Fruit fly (Drosophila melanogaster) whole organism, prepupa: ENCODE data around the gene CG7101.

ENCODE experiments used
- Blimp-1 ChIP-seq: fragments of 200-800 bp; sonication (Bioruptor generic); optimal IDR thresholded peaks from 3 replicates; lab custom pipeline; 2017; ENCODE audit warnings: missing biosample characterization, missing genetic modification characterization, mild to moderate bottlenecking, moderate library complexity, missing genetic modification reagents
- CG10669 ChIP-seq: fragments of 200-800 bp; sonication (Bioruptor generic); optimal IDR thresholded peaks from 3 replicates; lab custom pipeline; 2018; ENCODE audit warnings: missing biosample characterization, mild to moderate bottlenecking, missing genetic modification characterization, moderate library complexity
- CG11294 ChIP-seq: fragments of 200-800 bp; sonication (Bioruptor generic); IDR thresholded peaks from 2 replicates; pipeline ENCODE4 v1.3.6; 2022; ENCODE audit warnings: missing biosample characterization, missing genetic modification characterization
- CG11902 ChIP-seq: fragments of 200-800 bp; sonication (Bioruptor generic); optimal IDR thresholded peaks from 3 replicates; lab custom pipeline; 2016; ENCODE audit warnings: missing biosample characterization, missing genetic modification characterization
- CG15336 ChIP-seq: fragments of 200-800 bp; sonication (Bioruptor generic); IDR thresholded peaks from 2 replicates; pipeline ENCODE4 v1.3.6; 2022; ENCODE audit warnings: missing biosample characterization, missing genetic modification characterization
- CG1621 ChIP-seq: fragments of 200-800 bp; sonication (Bioruptor generic); optimal IDR thresholded peaks from 3 replicates; lab custom pipeline; 2018; ENCODE audit warnings: missing biosample characterization, mild to moderate bottlenecking, missing genetic modification characterization
- CG16779 ChIP-seq: fragments of 200-800 bp; sonication (Bioruptor generic); optimal IDR thresholded peaks from 3 replicates; lab custom pipeline; 2017; ENCODE audit warnings: missing biosample characterization, mild to moderate bottlenecking, missing genetic modification characterization
- CG3032 ChIP-seq: fragments of 200-800 bp; optimal IDR thresholded peaks from 2 replicates; lab custom pipeline; 2019; ENCODE audit warnings: missing biosample characterization, mild to moderate bottlenecking, missing genetic modification characterization, moderate library complexity
- CG31627 ChIP-seq: fragments of 200-800 bp; sonication (Bioruptor generic); optimal IDR thresholded peaks from 3 replicates; lab custom pipeline; 2016; ENCODE audit warnings: missing biosample characterization, missing genetic modification characterization
- CG34406 ChIP-seq: fragments of 200-800 bp; sonication (Bioruptor generic); optimal IDR thresholded peaks from 3 replicates; lab custom pipeline; 2016; ENCODE audit warnings: missing biosample characterization, missing genetic modification characterization
- CG3919 ChIP-seq: fragments of 200-800 bp; sonication (Bioruptor generic); optimal IDR thresholded peaks from 3 replicates; lab custom pipeline; 2016; ENCODE audit warnings: missing biosample characterization, missing genetic modification characterization
- CG4318 ChIP-seq: fragments of 200-800 bp; sonication (Bioruptor generic); optimal IDR thresholded peaks from 3 replicates; lab custom pipeline; 2017; ENCODE audit warnings: missing biosample characterization, mild to moderate bottlenecking, missing genetic modification characterization
- CG6163 ChIP-seq: fragments of 200-800 bp; sonication (Bioruptor generic); IDR thresholded peaks from 3 replicates; pipeline ENCODE4 v1.3.6; 2022; ENCODE audit warnings: missing biosample characterization, missing genetic modification characterization
- CG6276 ChIP-seq: fragments of 200-800 bp; sonication (Bioruptor generic); optimal IDR thresholded peaks from 2 replicates; lab custom pipeline; 2017; ENCODE audit warnings: missing biosample characterization, mild to moderate bottlenecking, missing genetic modification characterization
- CG6792 ChIP-seq: fragments of 200-800 bp; sonication (Bioruptor generic); optimal IDR thresholded peaks from 3 replicates; lab custom pipeline; 2016; ENCODE audit warnings: missing biosample characterization, missing genetic modification characterization
- CG6808 ChIP-seq: fragments of 200-800 bp; sonication (Bioruptor generic); optimal IDR thresholded peaks from 3 replicates; lab custom pipeline; 2017; ENCODE audit warnings: missing biosample characterization, missing genetic modification characterization, mild to moderate bottlenecking, moderate library complexity, missing genetic modification reagents
- CG6854 ChIP-seq: fragments of 200-800 bp; sonication (Bioruptor generic); optimal IDR thresholded peaks from 2 replicates; lab custom pipeline; 2017; ENCODE audit warnings: missing biosample characterization, mild to moderate bottlenecking, missing genetic modification characterization
- CG8119 ChIP-seq: fragments of 200-800 bp; sonication (Bioruptor generic); IDR thresholded peaks from 3 replicates; pipeline ENCODE4 v1.3.6; 2022; ENCODE audit warnings: missing biosample characterization, missing genetic modification characterization
- CG8319 ChIP-seq: fragments of 200-800 bp; sonication (Bioruptor generic); optimal IDR thresholded peaks from 3 replicates; lab custom pipeline; 2016; ENCODE audit warnings: missing biosample characterization, missing genetic modification characterization
- CG8632 ChIP-seq: fragments of 200-800 bp; sonication (Bioruptor generic); optimal IDR thresholded peaks from 3 replicates; lab custom pipeline; 2016; ENCODE audit warnings: missing biosample characterization, missing genetic modification characterization
- CG9139 ChIP-seq: fragments of 200-800 bp; sonication (Bioruptor generic); optimal IDR thresholded peaks from 3 replicates; lab custom pipeline; 2017; ENCODE audit warnings: missing biosample characterization, mild to moderate bottlenecking, missing genetic modification characterization
- Ets21C ChIP-seq: fragments of 200-800 bp; sonication (Bioruptor generic); optimal IDR thresholded peaks from 3 replicates; lab custom pipeline; 2016; ENCODE audit warnings: missing biosample characterization, missing genetic modification characterization
- Gug ChIP-seq: fragments of 200-800 bp; sonication (Bioruptor generic); IDR thresholded peaks from 2 replicates; pipeline ENCODE4 v1.3.6; 2022; ENCODE audit warnings: missing biosample characterization, missing genetic modification characterization
- Hr38 ChIP-seq: sonication (Bioruptor generic); optimal IDR thresholded peaks from 2 replicates; lab custom pipeline; 2016; ENCODE audit warnings: missing biosample characterization, missing genetic modification characterization
- Hr39 ChIP-seq: fragments of 200-800 bp; sonication (Bioruptor generic); optimal IDR thresholded peaks from 2 replicates; lab custom pipeline; 2016; ENCODE audit warnings: missing biosample characterization, missing genetic modification characterization
- Hr4 ChIP-seq: fragments of 200-800 bp; sonication (Bioruptor generic); optimal IDR thresholded peaks from 3 replicates; lab custom pipeline; 2016; ENCODE audit warnings: missing biosample characterization, missing genetic modification characterization
- Met ChIP-seq: fragments of 200-800 bp; sonication (Bioruptor generic); optimal IDR thresholded peaks from 3 replicates; lab custom pipeline; 2016; ENCODE audit warnings: missing biosample characterization, missing genetic modification characterization
- OdsH ChIP-seq: fragments of 200-800 bp; sonication (Bioruptor generic); optimal IDR thresholded peaks from 3 replicates; lab custom pipeline; 2016; ENCODE audit warnings: missing biosample characterization, missing genetic modification characterization
- Sox102F ChIP-seq: fragments of 200-800 bp; sonication (Bioruptor generic); optimal IDR thresholded peaks from 2 replicates; lab custom pipeline; 2016; ENCODE audit warnings: missing biosample characterization, mild to moderate bottlenecking, missing genetic modification characterization
- Sox14 ChIP-seq: fragments of 200-800 bp; sonication (Bioruptor generic); optimal IDR thresholded peaks from 3 replicates; lab custom pipeline; 2016; ENCODE audit warnings: missing biosample characterization, missing genetic modification characterization
- Sox15 ChIP-seq: fragments of 200-800 bp; sonication (Bioruptor generic); optimal IDR thresholded peaks from 3 replicates; lab custom pipeline; 2016; ENCODE audit warnings: missing biosample characterization, missing genetic modification characterization
- achi ChIP-seq: fragments of 200-800 bp; sonication (Bioruptor generic); optimal IDR thresholded peaks from 3 replicates; lab custom pipeline; 2016; ENCODE audit warnings: missing biosample characterization, missing genetic modification characterization
- acj6 ChIP-seq: fragments of 200-800 bp; sonication (Bioruptor generic); optimal IDR thresholded peaks from 3 replicates; lab custom pipeline; 2016; ENCODE audit warnings: missing biosample characterization, missing genetic modification characterization
- cyc ChIP-seq: fragments of 200-800 bp; sonication (Bioruptor generic); optimal IDR thresholded peaks from 3 replicates; lab custom pipeline; 2016; ENCODE audit warnings: missing biosample characterization, missing genetic modification characterization
- dac ChIP-seq: fragments of 200-800 bp; sonication (Bioruptor generic); optimal IDR thresholded peaks from 2 replicates; lab custom pipeline; 2017; ENCODE audit warnings: missing biosample characterization, mild to moderate bottlenecking, missing genetic modification characterization
- esn ChIP-seq: fragments of 200-800 bp; sonication (Bioruptor generic); optimal IDR thresholded peaks from 2 replicates; lab custom pipeline; 2016; ENCODE audit warnings: missing biosample characterization, mild to moderate bottlenecking, missing genetic modification characterization, moderate library complexity
- fd59A ChIP-seq: fragments of 200-800 bp; sonication (Bioruptor generic); optimal IDR thresholded peaks from 2 replicates; lab custom pipeline; 2017; ENCODE audit warnings: missing biosample characterization, mild to moderate bottlenecking, missing genetic modification characterization, missing genetic modification reagents
- fd85E ChIP-seq: fragments of 200-800 bp; sonication (Bioruptor generic); optimal IDR thresholded peaks from 3 replicates; lab custom pipeline; 2016; ENCODE audit warnings: missing biosample characterization, missing genetic modification characterization
- fkh ChIP-seq: fragments of 200-800 bp; sonication (Bioruptor generic); optimal IDR thresholded peaks from 3 replicates; lab custom pipeline; 2017; ENCODE audit warnings: missing biosample characterization, mild to moderate bottlenecking, missing genetic modification characterization, moderate library complexity
- lz ChIP-seq: fragments of 200-800 bp; sonication (Bioruptor generic); optimal IDR thresholded peaks from 3 replicates; lab custom pipeline; 2016; ENCODE audit warnings: missing biosample characterization, missing genetic modification characterization
- net ChIP-seq: fragments of 200-800 bp; sonication (Bioruptor generic); optimal IDR thresholded peaks from 3 replicates; lab custom pipeline; 2016; ENCODE audit warnings: missing biosample characterization, missing genetic modification characterization
- pdm3 ChIP-seq: fragments of 200-800 bp; sonication (Bioruptor generic); optimal IDR thresholded peaks from 3 replicates; lab custom pipeline; 2016; ENCODE audit warnings: missing biosample characterization, missing genetic modification characterization
- salr ChIP-seq, 2 experiments: fragments of 200-800 bp; sonication (Bioruptor generic); optimal IDR thresholded peaks; 3 replicates each; lab custom pipeline; 2016 to 2018; ENCODE audit warnings: missing biosample characterization in 2 of 2, missing genetic modification characterization in 2 of 2, mild to moderate bottlenecking in 1 of 2
- spab ChIP-seq: fragments of 200-800 bp; sonication (Bioruptor generic); optimal IDR thresholded peaks from 2 replicates; lab custom pipeline; 2017; ENCODE audit warnings: missing biosample characterization, mild to moderate bottlenecking, missing genetic modification characterization, missing genetic modification reagents
- ss ChIP-seq, 2 experiments: fragments of 200-800 bp; sonication (Bioruptor generic); optimal IDR thresholded peaks; 2 replicates in 1 of 2; 3 replicates in 1 of 2; lab custom pipeline; 2017 to 2018; ENCODE audit warnings: mild to moderate bottlenecking in 2 of 2, missing biosample characterization in 2 of 2, missing genetic modification characterization in 2 of 2, moderate library complexity in 1 of 2
- vri ChIP-seq: fragments of 200-800 bp; sonication (Bioruptor generic); optimal IDR thresholded peaks from 3 replicates; lab custom pipeline; 2016; ENCODE audit warnings: missing biosample characterization, mild to moderate bottlenecking, missing genetic modification characterization

The CG7101 gene

dm6 chrX:18834399-18834798, 4.0 kb downstream of the CG7101 start (continued):
- TF ChIP-seq ss (GFP tag; optimal IDR thresholded peaks at IDR 0.05; lab: Kevin White, UChicago) (peak in 1 of 2 experiments; percentile 73), spab (GFP tag; lab: Kevin White, UChicago) (peak; percentile 21), CG34406 (GFP tag; lab: Kevin White, UChicago) (peak; percentile 64), Sox102F (peak; percentile 24), net (peak; percentile 35), dac (GFP tag; lab: Kevin White, UChicago) (no peak), CG6808 (peak; percentile 31), CG6792 (GFP tag; lab: Kevin White, UChicago) (peak; percentile 26), OdsH (peak; percentile 47), achi (GFP tag; lab: Kevin White, UChicago) (no peak), esn (GFP tag; lab: Kevin White, UChicago) (peak; percentile 52), fd85E (GFP tag; lab: Kevin White, UChicago) (no peak), vri (peak; percentile 27), CG31627 (GFP tag; lab: Kevin White, UChicago) (peak; percentile 54), CG9139 (peak; percentile 16), pdm3 (GFP tag; lab: Kevin White, UChicago) (peak; percentile 59), CG11902 (GFP tag; lab: Kevin White, UChicago) (peak; percentile 86), CG11294 (GFP tag; lab: Robert Waterston, UW) (0 out of 2 replicates have a peak, but pooled peaks have one; percentile 13)

- TF ChIP-seq OdsH, result no peak
- no peak for TF ChIP-seq fd59A (GFP tag; lab: Kevin White, UChicago)
- TF ChIP-seq Gug (GFP tag; lab: Robert Waterston, UW), result no peak
- no peak for TF ChIP-seq Ets21C (GFP tag; lab: Kevin White, UChicago)
- TF ChIP-seq fkh (GFP tag; lab: Kevin White, UChicago), result peak; percentile 60
- TF ChIP-seq Hr38 (GFP tag; lab: Kevin White, UChicago), result no peak
- TF ChIP-seq Sox14 (GFP tag; lab: Kevin White, UChicago), result no peak
- no peak for TF ChIP-seq CG8632 (GFP tag; lab: Kevin White, UChicago)
Observed at dm6 chrX:18835003-18835402, 4.6 kb downstream of the CG7101 start.

- TF ChIP-seq CG11902 (GFP tag; lab: Kevin White, UChicago) (no peak), Gug (GFP tag; lab: Robert Waterston, UW) (no peak), CG6854 (GFP tag; lab: Kevin White, UChicago) (no peak), salr (GFP tag; optimal IDR thresholded peaks at IDR 0.05; lab: Kevin White, UChicago) (peak in 1 of 2 experiments; percentile 11), CG8319 (GFP tag; lab: Kevin White, UChicago) (no peak), CG6808 (peak; percentile 51), CG1621 (tag; lab: Kevin White, UChicago) (peak; percentile 22), Sox102F (no peak), CG16779 (tag; lab: Kevin White, UChicago) (no peak), Sox15 (no peak), CG8119 (GFP tag; lab: Robert Waterston, UW) (peak; percentile 60), Ets21C (GFP tag; lab: Kevin White, UChicago) (no peak), CG15336 (GFP tag; lab: Robert Waterston, UW) (no peak), fd59A (GFP tag; lab: Kevin White, UChicago) (peak; percentile 35), Blimp-1 (GFP tag; lab: Kevin White, UChicago) (no peak), net (peak; percentile 38), Hr38 (GFP tag; lab: Kevin White, UChicago) (no peak), CG6792 (GFP tag; lab: Kevin White, UChicago) (no peak), Met (no peak), Hr4 (GFP tag; lab: Kevin White, UChicago) (peak; percentile 37), Hr39 (GFP tag; lab: Kevin White, UChicago) (no peak), CG9139 (peak; percentile 13), CG10669 (GFP tag; lab: Kevin White, UChicago) (peak; percentile 47), CG4318 (GFP tag; lab: Kevin White, UChicago) (no peak), CG3919 (GFP tag; lab: Kevin White, UChicago) (no peak), cyc (GFP tag; lab: Kevin White, UChicago) (no peak), acj6 (GFP tag; lab: Kevin White, UChicago) (peak; percentile 17), CG3032 (tag; lab: Kevin White, UChicago) (peak; percentile 39), CG6276 (GFP tag; lab: Kevin White, UChicago) (no peak), OdsH (peak; percentile 22), fkh (GFP tag; lab: Kevin White, UChicago) (no peak), CG6163 (GFP tag; lab: Robert Waterston, UW) (peak; percentile 37; the same call in 1 of the 3 replicates), dac (GFP tag; lab: Kevin White, UChicago) (no peak), lz (no peak)
Observed at dm6 chrX:18835500-18835899, 5.1 kb downstream of the CG7101 start.
